Worm (Caenorhabditis elegans) whole organism, mixed stage, embryonic: ENCODE data around the gene hda-5.

Experiments used
- ces-1 ChIP-seq: fragments of 150-350 bp; optimal IDR thresholded peaks from 2 replicates; lab custom pipeline; 2014; ENCODE audit warnings: missing biosample characterization, missing genetic modification reagents, missing genetic modification characterization
- nhr-12 ChIP-seq: fragments of 150-350 bp; optimal IDR thresholded peaks from 2 replicates; lab custom pipeline; 2014; ENCODE audit warnings: missing biosample characterization, missing genetic modification characterization
- nhr-28 ChIP-seq: fragments of 150-350 bp; optimal IDR thresholded peaks from 2 replicates; lab custom pipeline; 2014; ENCODE audit warnings: missing biosample characterization, missing genetic modification characterization
- unc-62 ChIP-seq: fragments of 150-350 bp; optimal IDR thresholded peaks from 2 replicates; lab custom pipeline; 2014; ENCODE audit warnings: missing biosample characterization, missing genetic modification reagents, missing genetic modification characterization

ce11 chrII:11843441-11843840 lies 44.6 kb downstream of the hda-5 start:
- no peak for TF ChIP-seq nhr-28
- no peak for TF ChIP-seq nhr-12 (tag; lab: Kevin White, UChicago)
- TF ChIP-seq ces-1 (GFP tag; lab: Kevin White, UChicago), result no peak
- TF ChIP-seq unc-62 (GFP tag; lab: Kevin White, UChicago), result no peak
